Worm (Caenorhabditis elegans) whole organism, early embryonic: Measurements from ENCODE around the gene B0393.9.

ENCODE experiments used
- B0310.2 ChIP-seq: sonication (generic microtip); optimal IDR thresholded peaks from 2 replicates; lab custom pipeline; 2016; ENCODE audit warnings: mild to moderate bottlenecking, missing genetic modification characterization, missing compliant biosample characterization
- F13C5.2 ChIP-seq: sonication (generic microtip); optimal IDR thresholded peaks from 2 replicates; lab custom pipeline; 2017; ENCODE audit warnings: mild to moderate bottlenecking, missing genetic modification characterization, inconsistent platforms, missing compliant biosample characterization
- ama-1 ChIP-seq: fragments of 150-350 bp; optimal IDR thresholded peaks from 2 replicates; lab custom pipeline; 2014
- ceh-36 ChIP-seq: sonication (generic microtip); optimal IDR thresholded peaks from 2 replicates; lab custom pipeline; 2016; ENCODE audit warnings: missing genetic modification characterization, inconsistent platforms, missing compliant biosample characterization
- ets-7 ChIP-seq: sonication (generic microtip); optimal IDR thresholded peaks from 2 replicates; lab custom pipeline; 2016; ENCODE audit warnings: missing genotype, missing genetic modification characterization, missing compliant biosample characterization
- flt-1 ChIP-seq: fragments of 200-800 bp; sonication (Bioruptor generic); IDR thresholded peaks from 2 replicates; pipeline ENCODE4 v1.3.6; 2022; ENCODE audit warnings: missing genetic modification characterization, missing compliant biosample characterization
- hmbx-1 ChIP-seq: sonication (generic microtip); optimal IDR thresholded peaks from 2 replicates; lab custom pipeline; 2016; ENCODE audit warnings: mild to moderate bottlenecking, missing genetic modification characterization, missing compliant biosample characterization
- hmg-4 ChIP-seq: fragments of 200-800 bp; sonication (Bioruptor generic); optimal IDR thresholded peaks from 2 replicates; lab custom pipeline; 2018; ENCODE audit warnings: mild to moderate bottlenecking, missing genetic modification characterization, missing compliant biosample characterization
- hnd-1 ChIP-seq: sonication (generic microtip); optimal IDR thresholded peaks from 2 replicates; lab custom pipeline; 2016; ENCODE audit warnings: missing genetic modification characterization, missing compliant biosample characterization
- pes-1 ChIP-seq: fragments of 200-800 bp; sonication (Bioruptor generic); IDR thresholded peaks from 2 replicates; pipeline ENCODE4 v1.3.6; 2022; ENCODE audit warnings: missing genetic modification reagents, missing genetic modification characterization, missing compliant biosample characterization
- sea-1 ChIP-seq: fragments of 200-800 bp; sonication (Bioruptor generic); conservative IDR thresholded peaks from 2 replicates; pipeline ENCODE4 v1.3.6; 2022; ENCODE audit warnings: missing genetic modification characterization, missing compliant biosample characterization
- tbx-11 ChIP-seq: fragments of 200-800 bp; sonication (Bioruptor generic); IDR thresholded peaks from 2 replicates; pipeline ENCODE4 v1.3.6; 2022; ENCODE audit warnings: missing genetic modification characterization, missing compliant biosample characterization
- tbx-37 ChIP-seq: fragments of 200-800 bp; sonication (Bioruptor generic); conservative IDR thresholded peaks from 2 replicates; pipeline ENCODE4 v1.3.6; 2022; ENCODE audit warnings: missing genetic modification reagents, missing genetic modification characterization, missing compliant biosample characterization

DNA sequence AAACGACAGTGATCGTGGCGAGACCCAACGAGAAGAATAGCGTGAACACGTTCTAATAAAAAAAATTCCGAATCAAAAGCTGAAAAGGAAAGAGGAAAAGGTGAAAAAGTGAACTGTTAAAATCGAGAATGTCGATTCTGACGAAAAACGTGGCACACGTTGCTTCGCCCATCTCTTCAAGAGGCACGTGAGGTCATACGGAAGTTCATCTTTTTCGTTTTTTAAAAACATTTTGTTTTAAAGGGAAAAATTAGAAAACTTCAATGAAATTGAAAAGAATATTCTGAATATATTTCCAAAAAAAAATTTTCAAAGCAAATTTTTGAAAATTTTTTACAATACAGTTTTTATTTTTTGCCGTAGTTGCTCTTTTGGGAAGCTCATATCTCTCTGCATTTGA lies 31.2 kb upstream of the B0393.9 start, which contains the start of gene C38D4.7:
- TF ChIP-seq tbx-37 (GFP tag; lab: Robert Waterston, UW) (no peak), pes-1 (GFP tag; lab: Robert Waterston, UW) (no peak), tbx-11 (GFP tag; lab: Robert Waterston, UW) (no peak), ama-1 (lab: Kevin White, UChicago) (no peak), flt-1 (GFP tag; lab: Robert Waterston, UW) (no peak), ets-7 (tag; lab: Kevin White, UChicago) (no peak), F13C5.2 (tag; lab: Kevin White, UChicago) (no peak), sea-1 (GFP tag; lab: Robert Waterston, UW) (no peak), hmbx-1 (tag; lab: Kevin White, UChicago) (no peak), ceh-36 (tag; lab: Kevin White, UChicago) (no peak), hmg-4 (GFP tag; lab: Kevin White, UChicago) (no peak), B0310.2 (tag; lab: Kevin White, UChicago) (no peak), hnd-1 (tag; lab: Kevin White, UChicago) (no peak)
